Worm (Caenorhabditis elegans) whole organism, L1 larva: ENCODE results near the gene ZK622.5.

Experiments
- ceh-63 ChIP-seq: fragments of 200-800 bp; sonication (Bioruptor generic); optimal IDR thresholded peaks from 2 replicates; lab custom pipeline; 2018; ENCODE audit warnings: mild to moderate bottlenecking, missing genetic modification characterization, missing compliant biosample characterization
- efl-1 ChIP-seq, 4 experiments: fragments of 150-350 bp; optimal IDR thresholded peaks in 3 of 4; peaks in 1 of 4; 1 replicate in 1 of 4; 2 replicates in 3 of 4; lab custom pipeline; 2014; ENCODE audit warnings: missing biosample characterization in 2 of 4, missing genetic modification characterization in 2 of 4, missing genetic modification reagents in 2 of 4
- elt-2 ChIP-seq: sonication (generic microtip); optimal IDR thresholded peaks from 2 replicates; lab custom pipeline; 2016; ENCODE audit warnings: missing genetic modification characterization, mild to moderate bottlenecking, inconsistent platforms, missing compliant biosample characterization, missing genetic modification reagents
- fkh-10 ChIP-seq: sonication (generic microtip); optimal IDR thresholded peaks from 2 replicates; lab custom pipeline; 2017; ENCODE audit warnings: missing biosample characterization, missing genetic modification reagents, missing genetic modification characterization
- lin-35 ChIP-seq, 2 experiments: fragments of 150-350 bp; optimal IDR thresholded peaks; 2 replicates each; lab custom pipeline; 2014; ENCODE audit warnings: missing biosample characterization in 2 of 2, missing genetic modification characterization in 2 of 2, missing genetic modification reagents in 2 of 2
- lin-39 ChIP-seq: fragments of 150-350 bp; optimal IDR thresholded peaks from 2 replicates; lab custom pipeline; 2014; ENCODE audit warnings: missing biosample characterization, missing genetic modification reagents, missing genetic modification characterization
- nhr-11 ChIP-seq: fragments of 150-350 bp; optimal IDR thresholded peaks from 2 replicates; lab custom pipeline; 2014; ENCODE audit warnings: missing biosample characterization, missing genetic modification characterization
- nhr-76 ChIP-seq: sonication (generic microtip); optimal IDR thresholded peaks from 2 replicates; lab custom pipeline; 2017; ENCODE audit warnings: missing biosample characterization, missing genetic modification characterization
- unc-62 ChIP-seq: fragments of 150-350 bp; optimal IDR thresholded peaks from 2 replicates; lab custom pipeline; 2014; ENCODE audit warnings: missing biosample characterization, missing genetic modification reagents, missing genetic modification characterization
- zag-1 ChIP-seq: fragments of 150-350 bp; optimal IDR thresholded peaks from 2 replicates; lab custom pipeline; 2014; ENCODE audit warnings: missing biosample characterization, missing genetic modification characterization
- ztf-4 ChIP-seq: fragments of 150-350 bp; optimal IDR thresholded peaks from 2 replicates; lab custom pipeline; 2014; ENCODE audit warnings: missing biosample characterization, missing genetic modification characterization

DNA sequence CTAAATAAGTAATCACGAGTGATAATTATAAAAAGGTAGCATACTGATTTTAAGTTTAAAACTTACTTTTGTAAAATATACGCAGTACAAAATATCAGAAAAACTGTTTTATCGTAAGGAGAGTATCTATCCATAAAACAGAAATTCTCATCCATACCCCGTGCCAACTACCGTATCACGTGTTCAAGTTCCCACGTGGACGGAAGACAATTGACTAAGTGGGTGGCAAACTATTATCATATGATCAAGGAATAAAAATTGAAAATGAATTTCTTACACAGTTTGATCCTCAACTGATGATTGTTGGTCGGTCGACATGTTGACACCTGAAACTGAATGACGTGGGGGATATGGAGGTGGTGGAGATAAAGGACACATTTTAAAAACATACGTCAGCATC is 7.0 kb upstream of the ZK622.5 start, which contains the start of gene pmt-1:
- TF ChIP-seq lin-39 (no peak), zag-1 (no peak), ceh-63 (GFP tag; lab: Kevin White, UChicago) (no peak), fkh-10 (no peak), lin-35 (GFP tag; optimal IDR thresholded peaks at IDR 0.05; lab: Kevin White, UChicago) (peak in 1 of 2 experiments; percentile 69), nhr-11 (no peak), nhr-76 (tag; lab: Kevin White, UChicago) (no peak), elt-2 (tag; lab: Kevin White, UChicago) (peak; percentile 63), efl-1 (optimal IDR thresholded peaks at IDR 0.05; lab: Kevin White, UChicago) (no peak), efl-1 (GFP tag; optimal IDR thresholded peaks at IDR 0.05 in 1 of 2; lab: Kevin White, UChicago) (peak in 1 of 2 experiments; percentile 88), unc-62 (GFP tag; lab: Kevin White, UChicago) (no peak), ztf-4 (tag; lab: Kevin White, UChicago) (no peak)
